Fruit fly (Drosophila melanogaster) whole organism, wandering third instar larva: Measurements from ENCODE around the gene CG7900.
A peak's percentile ranks its signal among the peaks of the same experiment; 100 is the strongest.

ENCODE experiments used
- Abd-B ChIP-seq: fragments of >200 bp; optimal IDR thresholded peaks from 2 replicates; lab custom pipeline; 2017; ENCODE audit warnings: missing biosample characterization, missing genetic modification characterization
- CrebA ChIP-seq: fragments of 200-800 bp; sonication (Bioruptor generic); optimal IDR thresholded peaks from 2 replicates; lab custom pipeline; 2016; ENCODE audit warnings: missing biosample characterization, mild to moderate bottlenecking, missing genetic modification characterization, borderline replicate concordance
- Dfd ChIP-seq: fragments of >200 bp; optimal IDR thresholded peaks from 2 replicates; lab custom pipeline; 2017; ENCODE audit warnings: missing biosample characterization, missing genetic modification characterization
- Dif ChIP-seq: fragments of 200-275, 200-300 bp; sonication (Bioruptor generic); optimal IDR thresholded peaks from 2 replicates; lab custom pipeline; 2018; ENCODE audit warnings: missing biosample characterization, missing genetic modification characterization; ENCODE audit not compliant: partially characterized antibody
- GATAd ChIP-seq: sonication (Bioruptor generic); optimal IDR thresholded peaks from 2 replicates; lab custom pipeline; 2016; ENCODE audit warnings: missing biosample characterization, missing genetic modification characterization
- Hnf4 ChIP-seq: fragments of 200-800 bp; sonication (Bioruptor generic); optimal IDR thresholded peaks from 2 replicates; lab custom pipeline; 2016; ENCODE audit warnings: missing biosample characterization, mild to moderate bottlenecking, missing genetic modification characterization
- Hr78 ChIP-seq: fragments of >200 bp; optimal IDR thresholded peaks from 2 replicates; lab custom pipeline; 2017; ENCODE audit warnings: missing biosample characterization, missing genetic modification characterization
- Hr83 ChIP-seq: fragments of 200-300 bp; sonication (Bioruptor generic); optimal IDR thresholded peaks from 2 replicates; lab custom pipeline; 2016; ENCODE audit warnings: missing biosample characterization, mild to moderate bottlenecking, missing genetic modification characterization, moderate library complexity; ENCODE audit not compliant: poor library complexity, severe bottlenecking
- Myc ChIP-seq: fragments of >200 bp; optimal IDR thresholded peaks from 2 replicates; lab custom pipeline; 2017
- N ChIP-seq: fragments of >200 bp; optimal IDR thresholded peaks from 2 replicates; lab custom pipeline; 2018; ENCODE audit warnings: missing biosample characterization, missing external identifiers, missing genetic modification characterization
- OdsH ChIP-seq: fragments of 200-800 bp; sonication (Bioruptor generic); optimal IDR thresholded peaks from 2 replicates; lab custom pipeline; 2016; ENCODE audit warnings: missing biosample characterization, mild to moderate bottlenecking, missing genetic modification characterization
- Vsx2 ChIP-seq: fragments of 200-300, 225-300 bp; sonication (Bioruptor generic); optimal IDR thresholded peaks from 2 replicates; lab custom pipeline; 2018; ENCODE audit warnings: missing biosample characterization, missing genetic modification characterization; ENCODE audit not compliant: partially characterized antibody
- br ChIP-seq: fragments of 200-800 bp; sonication (Bioruptor generic); optimal IDR thresholded peaks from 2 replicates; lab custom pipeline; 2016; ENCODE audit warnings: missing biosample characterization, missing genetic modification characterization
- brk ChIP-seq: fragments of 200-800 bp; sonication (Bioruptor generic); optimal IDR thresholded peaks from 2 replicates; lab custom pipeline; 2016; ENCODE audit warnings: missing biosample characterization, mild to moderate bottlenecking, missing genetic modification characterization
- dl ChIP-seq, 2 experiments: fragments of 175-275, 200-275 bp in 1 of 2; fragments of 200-275 bp in 1 of 2; sonication (Bioruptor generic); optimal IDR thresholded peaks; lab custom pipeline; 2018; ENCODE audit warnings: mild to moderate bottlenecking in 2 of 2, missing biosample characterization in 2 of 2, missing genetic modification characterization in 2 of 2, moderate library complexity in 2 of 2; ENCODE audit not compliant: partially characterized antibody in 2 of 2, insufficient read depth in 1 of 2
- dmrt93B ChIP-seq: fragments of 200-800 bp; sonication (Bioruptor generic); optimal IDR thresholded peaks from 2 replicates; lab custom pipeline; 2018; ENCODE audit warnings: missing biosample characterization, mild to moderate bottlenecking, missing genetic modification characterization
- dsf ChIP-seq: sonication (Bioruptor generic); optimal IDR thresholded peaks from 2 replicates; lab custom pipeline; 2016; ENCODE audit warnings: missing biosample characterization, missing genetic modification characterization, borderline replicate concordance
- ey ChIP-seq: fragments of 200-800 bp; sonication (Bioruptor generic); optimal IDR thresholded peaks from 2 replicates; lab custom pipeline; 2016; ENCODE audit warnings: missing biosample characterization, missing genetic modification characterization
- foxo ChIP-seq, 2 experiments: fragments of 200-800 bp; sonication (Bioruptor generic); optimal IDR thresholded peaks; 2 replicates in 1 of 2; 3 replicates in 1 of 2; lab custom pipeline; 2016 to 2017; ENCODE audit warnings: missing biosample characterization in 2 of 2, missing genetic modification characterization in 2 of 2
- fru ChIP-seq: fragments of 200-800 bp; sonication (Bioruptor generic); optimal IDR thresholded peaks from 3 replicates; lab custom pipeline; 2016; ENCODE audit warnings: missing biosample characterization, mild to moderate bottlenecking, missing genetic modification characterization
- h ChIP-seq: fragments of 200-800 bp; sonication (Bioruptor generic); optimal IDR thresholded peaks from 3 replicates; lab custom pipeline; 2016; ENCODE audit warnings: missing biosample characterization, mild to moderate bottlenecking, missing genetic modification characterization
- jim ChIP-seq: fragments of 175-275, 200-325 bp; sonication (Bioruptor generic); optimal IDR thresholded peaks from 2 replicates; lab custom pipeline; 2016; ENCODE audit warnings: missing biosample characterization, mild to moderate bottlenecking, missing genetic modification characterization
- lola ChIP-seq: fragments of >200 bp; optimal IDR thresholded peaks from 2 replicates; lab custom pipeline; 2017; ENCODE audit warnings: missing biosample characterization, missing genetic modification characterization
- pan ChIP-seq: fragments of >200 bp; optimal IDR thresholded peaks from 2 replicates; lab custom pipeline; 2017
- psq ChIP-seq: fragments of 200-800 bp; sonication (Bioruptor generic); optimal IDR thresholded peaks from 3 replicates; lab custom pipeline; 2017; ENCODE audit warnings: missing biosample characterization, mild to moderate bottlenecking, missing genetic modification characterization, moderate library complexity
- rgr ChIP-seq: fragments of 200-800 bp; sonication (Bioruptor generic); optimal IDR thresholded peaks from 3 replicates; lab custom pipeline; 2016; ENCODE audit warnings: missing biosample characterization, mild to moderate bottlenecking, missing genetic modification characterization
- sage ChIP-seq: fragments of 200-800 bp; sonication (Bioruptor generic); optimal IDR thresholded peaks from 2 replicates; lab custom pipeline; 2016; ENCODE audit warnings: missing biosample characterization, mild to moderate bottlenecking, missing genetic modification characterization
- sv ChIP-seq: fragments of 200-800 bp; sonication (Bioruptor generic); optimal IDR thresholded peaks from 3 replicates; lab custom pipeline; 2016; ENCODE audit warnings: missing biosample characterization, missing genetic modification characterization
- tai ChIP-seq: sonication (Bioruptor generic); optimal IDR thresholded peaks from 2 replicates; lab custom pipeline; 2016; ENCODE audit warnings: missing biosample characterization, missing genetic modification characterization
- usp ChIP-seq: fragments of >200 bp; optimal IDR thresholded peaks from 2 replicates; lab custom pipeline; 2017; ENCODE audit warnings: missing biosample characterization, missing genetic modification characterization
- woc ChIP-seq: sonication (Bioruptor generic); optimal IDR thresholded peaks from 2 replicates; lab custom pipeline; 2016; ENCODE audit warnings: missing biosample characterization, mild to moderate bottlenecking, missing genetic modification characterization

The CG7900 gene

DNA sequence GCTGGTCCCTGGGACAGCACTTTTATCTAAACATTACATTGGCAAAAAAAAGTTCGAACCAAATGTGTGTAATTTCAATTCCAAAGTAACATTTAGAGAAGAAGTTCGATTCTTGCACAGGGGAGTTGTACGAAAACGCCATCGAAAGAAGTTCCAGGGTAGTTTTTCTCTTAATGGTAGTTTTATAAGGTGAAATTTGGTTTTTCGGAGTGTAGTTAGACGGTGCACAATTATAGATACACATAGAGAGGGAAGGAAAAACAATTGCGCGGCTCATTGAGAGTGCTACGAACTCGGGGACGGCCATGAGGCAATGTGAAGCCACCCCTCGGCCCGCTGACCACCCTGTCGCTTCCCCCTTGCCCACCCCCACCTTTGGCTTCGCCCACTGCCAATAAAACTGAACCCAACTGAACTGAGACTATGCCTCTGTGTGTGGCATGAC, 16.3 kb downstream of the CG7900 start (continued):
- TF ChIP-seq Hr83 (no peak), Myc (lab: Kevin White, UChicago) (no peak), Hnf4 (GFP tag; lab: Kevin White, UChicago) (peak; percentile 3), fru (peak; percentile 44), usp (no peak), pan (lab: Kevin White, UChicago) (no peak), ey (GFP tag; lab: Kevin White, UChicago) (peak; percentile 20), sage (GFP tag; lab: Kevin White, UChicago) (no peak), Vsx2 (no peak), tai (GFP tag; lab: Kevin White, UChicago) (no peak), Hr78 (GFP tag; lab: Kevin White, UChicago) (no peak)

DNA sequence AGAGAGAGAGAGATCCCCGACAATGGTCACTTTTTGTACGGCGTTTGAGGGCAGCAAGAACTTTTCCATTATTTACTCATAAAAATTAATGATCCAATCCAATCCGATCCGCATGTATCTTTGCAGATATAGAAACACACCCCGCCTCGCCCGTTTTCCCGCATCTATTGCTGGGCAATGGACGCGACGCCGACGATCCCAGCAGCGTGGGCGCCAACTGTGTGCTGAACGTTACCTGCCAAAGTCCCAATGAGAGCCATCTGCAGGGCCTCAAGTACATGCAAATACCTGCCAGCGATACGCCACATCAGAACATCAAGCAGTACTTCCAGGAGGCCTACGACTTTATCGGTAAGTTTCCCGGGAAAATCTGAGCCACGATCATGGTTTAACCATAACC, 17.0 kb downstream of the CG7900 start:
- TF ChIP-seq ey (GFP tag; lab: Kevin White, UChicago) (no peak), Dfd (GFP tag; lab: Kevin White, UChicago) (no peak), GATAd (GFP tag; lab: Kevin White, UChicago) (no peak), Abd-B (GFP tag; lab: Kevin White, UChicago) (no peak), Dif (GFP tag; lab: Kevin White, UChicago) (no peak), CrebA (GFP tag; lab: Kevin White, UChicago) (no peak), N (GFP tag; lab: Kevin White, UChicago) (no peak), Vsx2 (no peak), sv (GFP tag; lab: Kevin White, UChicago) (no peak), brk (GFP tag; lab: Kevin White, UChicago) (no peak), usp (no peak), lola (GFP tag; lab: Kevin White, UChicago) (no peak), rgr (GFP tag; lab: Kevin White, UChicago) (no peak), dsf (GFP tag; lab: Kevin White, UChicago) (no peak), foxo (GFP tag; optimal IDR thresholded peaks at IDR 0.05; lab: Kevin White, UChicago) (no peak), dl (GFP tag; optimal IDR thresholded peaks at IDR 0.05; lab: Kevin White, UChicago; ENCODE audit: insufficient read depth in 1 of 2, partially characterized antibody in 2 of 2) (no peak), psq (GFP tag; lab: Kevin White, UChicago) (no peak), dmrt93B (GFP tag; lab: Kevin White, UChicago) (no peak)

DNA sequence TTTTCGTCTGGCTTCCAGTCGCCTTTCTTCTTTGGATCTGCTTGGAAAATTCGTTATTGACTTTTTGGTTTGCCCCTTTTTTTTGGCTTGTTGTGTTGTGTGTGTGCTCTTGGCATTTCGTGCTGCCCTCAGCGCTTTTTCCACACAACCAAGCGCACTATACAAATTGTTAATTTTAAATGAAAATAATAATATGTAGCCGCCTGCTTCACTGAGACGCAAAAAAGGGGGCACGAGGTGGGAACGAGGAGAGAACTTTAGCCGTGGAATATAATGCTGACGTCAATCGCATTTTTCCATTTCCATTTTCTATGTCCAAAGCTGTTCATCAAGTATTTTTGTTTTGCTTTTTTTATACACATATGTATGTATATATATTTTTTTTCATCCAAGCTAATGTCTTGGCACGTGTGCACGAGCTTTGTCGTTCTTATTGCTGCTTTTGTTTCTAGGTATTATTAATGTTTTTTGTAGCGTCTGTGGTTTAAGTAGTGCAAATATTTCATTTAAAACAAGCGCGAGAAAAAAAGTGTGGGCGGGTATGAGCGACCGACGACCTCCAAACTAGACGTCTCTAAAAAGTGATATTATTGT, 18.0 kb downstream of the CG7900 start:
- no peak for TF ChIP-seq foxo (GFP tag; optimal IDR thresholded peaks at IDR 0.05; lab: Kevin White, UChicago)
- no peak for TF ChIP-seq Dfd (GFP tag; lab: Kevin White, UChicago)
- no peak for TF ChIP-seq sage (GFP tag; lab: Kevin White, UChicago)
- no peak for TF ChIP-seq Vsx2
- TF ChIP-seq br, result no peak
- no peak for TF ChIP-seq fru
- no peak for TF ChIP-seq N (GFP tag; lab: Kevin White, UChicago)
- TF ChIP-seq dsf (GFP tag; lab: Kevin White, UChicago), result no peak
- no peak for TF ChIP-seq Hnf4 (GFP tag; lab: Kevin White, UChicago)
- no peak for TF ChIP-seq jim (GFP tag; lab: Kevin White, UChicago)
- TF ChIP-seq Dif (GFP tag; lab: Kevin White, UChicago), result no peak
- TF ChIP-seq brk (GFP tag; lab: Kevin White, UChicago), result no peak
- TF ChIP-seq dmrt93B (GFP tag; lab: Kevin White, UChicago), result no peak
- no peak for TF ChIP-seq pan (lab: Kevin White, UChicago)
- TF ChIP-seq woc (GFP tag; lab: Kevin White, UChicago), result no peak
- TF ChIP-seq psq (GFP tag; lab: Kevin White, UChicago), result no peak
- no peak for TF ChIP-seq h (GFP tag; lab: Kevin White, UChicago)
- no peak for TF ChIP-seq ey (GFP tag; lab: Kevin White, UChicago)
- no peak for TF ChIP-seq OdsH (GFP tag; lab: Kevin White, UChicago)
- TF ChIP-seq, all 38 proteins: peak for 0
